Fruit fly (Drosophila melanogaster): ENCODE data around the gene CG43092.

- TF ChIP-seq usp (GFP tag; optimal IDR thresholded peaks at IDR 0.05) (no peak), psq (optimal IDR thresholded peaks at IDR 0.05) (no peak), CG8478 (optimal IDR thresholded peaks at IDR 0.05) (no peak), EcR (GFP tag; optimal IDR thresholded peaks at IDR 0.05) (no peak)
Observed at dm6 chr3R:22771670-22772069, 2.2 kb upstream of the CG43092 start, which contains the start of gene CG43095.
